Worm (Caenorhabditis elegans) whole organism, L4 larva: ENCODE results near the gene his-2.

Experiments used
- D1046.2 ChIP-seq: fragments of 200-800 bp; sonication (Bioruptor generic); IDR thresholded peaks from 2 replicates; pipeline ENCODE4 v1.3.6; 2022; ENCODE audit warnings: missing genetic modification characterization, missing compliant biosample characterization
- F37D6.2 ChIP-seq: sonication (generic microtip); optimal IDR thresholded peaks from 2 replicates; lab custom pipeline; 2016; ENCODE audit warnings: mild to moderate bottlenecking, missing genetic modification characterization, missing compliant biosample characterization
- F44E2.7 ChIP-seq: fragments of 200-800 bp; sonication (Bioruptor generic); IDR thresholded peaks from 2 replicates; pipeline ENCODE4 v2.1.2; 2022; ENCODE audit warnings: missing genetic modification characterization, missing compliant biosample characterization
- F49E8.2 ChIP-seq: sonication (generic microtip); optimal IDR thresholded peaks from 2 replicates; lab custom pipeline; 2016; ENCODE audit warnings: missing compliant biosample characterization, mild to moderate bottlenecking, missing genetic modification characterization, borderline replicate concordance
- T26A8.4 ChIP-seq: fragments of 200-800 bp; sonication (Bioruptor generic); IDR thresholded peaks from 2 replicates; pipeline ENCODE4 v1.3.6; 2022; ENCODE audit warnings: missing genetic modification characterization, missing compliant biosample characterization
- Y5F2A.4 ChIP-seq: fragments of 200-800 bp; sonication (Bioruptor generic); optimal IDR thresholded peaks from 2 replicates; lab custom pipeline; 2018; ENCODE audit warnings: mild to moderate bottlenecking, missing genetic modification characterization, missing compliant biosample characterization
- Y75B8A.6 ChIP-seq: fragments of 200-800 bp; sonication (Bioruptor generic); IDR thresholded peaks from 2 replicates; pipeline ENCODE4 v1.3.6; 2022; ENCODE audit warnings: missing genetic modification reagents, missing genetic modification characterization, missing compliant biosample characterization
- ZK337.2 ChIP-seq: fragments of 200-800 bp; sonication (Bioruptor generic); IDR thresholded peaks from 2 replicates; pipeline ENCODE4 v1.3.6; 2022; ENCODE audit warnings: missing genetic modification reagents, missing genetic modification characterization, missing compliant biosample characterization
- aha-1 ChIP-seq: fragments of 150-350 bp; peaks from one replicate; lab custom pipeline; 2014; ENCODE audit warnings: missing biosample characterization, missing genetic modification characterization
- arid-1 ChIP-seq: fragments of 200-800 bp; sonication (Bioruptor generic); conservative IDR thresholded peaks from 2 replicates; pipeline ENCODE4 v1.3.6; 2022; ENCODE audit warnings: missing genetic modification reagents, missing genetic modification characterization, missing compliant biosample characterization
- ceh-44 ChIP-seq: fragments of 200-800 bp; sonication (Bioruptor generic); IDR thresholded peaks from 2 replicates; pipeline ENCODE4 v1.3.6; 2022; ENCODE audit warnings: missing genetic modification reagents, missing genetic modification characterization, missing compliant biosample characterization
- ceh-62 ChIP-seq: sonication (generic microtip); optimal IDR thresholded peaks from 2 replicates; lab custom pipeline; 2017; ENCODE audit warnings: missing biosample characterization, missing genetic modification characterization
- ctbp-1 ChIP-seq: fragments of 200-800 bp; sonication (Bioruptor generic); IDR thresholded peaks from 2 replicates; pipeline ENCODE4 v1.3.6; 2022; ENCODE audit warnings: missing genetic modification reagents, missing genetic modification characterization, missing compliant biosample characterization
- daf-12 ChIP-seq: fragments of 150-350 bp; optimal IDR thresholded peaks from 2 replicates; lab custom pipeline; 2014; ENCODE audit warnings: missing biosample characterization, missing genetic modification reagents, missing genetic modification characterization
- daf-19 ChIP-seq: fragments of 200-800 bp; sonication (Bioruptor generic); conservative IDR thresholded peaks from 2 replicates; pipeline ENCODE4 v1.3.6; 2022; ENCODE audit warnings: missing genetic modification characterization, missing compliant biosample characterization
- dpl-1 ChIP-seq: fragments of 150-350 bp; optimal IDR thresholded peaks from 2 replicates; lab custom pipeline; 2014; ENCODE audit warnings: missing biosample characterization, missing genetic modification reagents, missing genetic modification characterization
- duxl-1 ChIP-seq: sonication (generic microtip); optimal IDR thresholded peaks from 2 replicates; lab custom pipeline; 2016; ENCODE audit warnings: mild to moderate bottlenecking, missing genetic modification characterization, moderate library complexity, missing compliant biosample characterization; ENCODE audit not compliant: poor library complexity
- fos-1 ChIP-seq: fragments of 150-350 bp; optimal IDR thresholded peaks from 2 replicates; lab custom pipeline; 2014; ENCODE audit warnings: missing biosample characterization, missing genetic modification characterization
- lin-15B ChIP-seq: fragments of 150-350 bp; sonication (generic microtip); optimal IDR thresholded peaks from 3 replicates; lab custom pipeline; 2014; ENCODE audit warnings: missing biosample characterization, missing genetic modification characterization
- madf-9 ChIP-seq: fragments of 200-800 bp; sonication (Bioruptor generic); conservative IDR thresholded peaks from 2 replicates; pipeline ENCODE4 v1.3.6; 2022; ENCODE audit warnings: missing genetic modification reagents, missing genetic modification characterization, missing compliant biosample characterization
- mep-1 ChIP-seq: fragments of 150-350 bp; sonication (generic microtip); optimal IDR thresholded peaks from 3 replicates; lab custom pipeline; 2014; ENCODE audit warnings: missing biosample characterization, missing genetic modification characterization
- mxl-3 ChIP-seq: fragments of 200-800 bp; sonication (Bioruptor generic); optimal IDR thresholded peaks from 2 replicates; lab custom pipeline; 2018; ENCODE audit warnings: mild to moderate bottlenecking, missing genetic modification characterization, missing compliant biosample characterization
- nhr-10 ChIP-seq: fragments of 150-350 bp; optimal IDR thresholded peaks from 2 replicates; lab custom pipeline; 2014; ENCODE audit warnings: missing biosample characterization, missing genetic modification characterization
- nhr-41 ChIP-seq: fragments of 200-800 bp; sonication (Bioruptor generic); IDR thresholded peaks from 2 replicates; pipeline ENCODE4 v1.3.6; 2022; ENCODE audit warnings: missing genetic modification reagents, missing genetic modification characterization, missing compliant biosample characterization
- nhr-48 ChIP-seq: sonication (generic microtip); optimal IDR thresholded peaks from 2 replicates; lab custom pipeline; 2016; ENCODE audit warnings: mild to moderate bottlenecking, missing genetic modification characterization, missing compliant biosample characterization
- nhr-77 ChIP-seq: fragments of 150-350 bp; optimal IDR thresholded peaks from 2 replicates; lab custom pipeline; 2014; ENCODE audit warnings: missing biosample characterization, missing genetic modification characterization
- pha-4 ChIP-seq, 2 experiments: fragments of 150-350 bp in 1 of 2; fragments of 200-800 bp in 1 of 2; sonication (Bioruptor generic) in 1 of 2; IDR thresholded peaks in 1 of 2; optimal IDR thresholded peaks in 1 of 2; 2 replicates each; pipeline versions ENCODE4 v1.3.6 to Lab custom; 2014 to 2022; ENCODE audit warnings: missing genetic modification characterization in 2 of 2, missing genetic modification reagents in 2 of 2, missing biosample characterization in 1 of 2, missing compliant biosample characterization in 1 of 2
- saeg-2 ChIP-seq: fragments of 200-800 bp; sonication (Bioruptor generic); IDR thresholded peaks from 2 replicates; pipeline ENCODE4 v1.3.6; 2022; ENCODE audit warnings: missing genetic modification reagents, missing genetic modification characterization, missing compliant biosample characterization
- sdz-12 ChIP-seq: fragments of 200-800 bp; sonication (Bioruptor generic); optimal IDR thresholded peaks from 2 replicates; lab custom pipeline; 2018; ENCODE audit warnings: mild to moderate bottlenecking, missing genetic modification characterization, missing compliant biosample characterization
- set-16 ChIP-seq: fragments of 200-800 bp; sonication (Bioruptor generic); IDR thresholded peaks from 2 replicates; pipeline ENCODE4 v1.3.6; 2022; ENCODE audit warnings: missing genetic modification reagents, missing genetic modification characterization, missing compliant biosample characterization
- snpc-1.2 ChIP-seq: fragments of 200-800 bp; sonication (Bioruptor generic); IDR thresholded peaks from 2 replicates; pipeline ENCODE4 v1.3.6; 2022; ENCODE audit warnings: missing genetic modification reagents, missing genetic modification characterization, missing compliant biosample characterization
- spr-3 ChIP-seq: fragments of 200-800 bp; sonication (Bioruptor generic); optimal IDR thresholded peaks from 2 replicates; lab custom pipeline; 2018; ENCODE audit warnings: mild to moderate bottlenecking, missing genetic modification characterization, missing compliant biosample characterization
- tra-1 ChIP-seq: fragments of 200-800 bp; sonication (Bioruptor generic); IDR thresholded peaks from 2 replicates; pipeline ENCODE4 v1.3.6; 2022; ENCODE audit warnings: missing genetic modification reagents, missing genetic modification characterization, missing compliant biosample characterization
- unc-62 ChIP-seq, 3 experiments: fragments of 150-350 bp in 1 of 3; sonication (generic microtip); optimal IDR thresholded peaks in 2 of 3; peaks in 1 of 3; 1 replicate in 1 of 3; 2 replicates in 2 of 3; lab custom pipeline; 2014 to 2017; ENCODE audit warnings: missing biosample characterization in 3 of 3, missing genetic modification characterization in 3 of 3, missing genetic modification reagents in 3 of 3, missing genotype in 1 of 3
- zag-1 ChIP-seq: fragments of 150-350 bp; optimal IDR thresholded peaks from 2 replicates; lab custom pipeline; 2014; ENCODE audit warnings: missing biosample characterization, missing genetic modification characterization
- zfp-2 ChIP-seq: sonication (generic microtip); optimal IDR thresholded peaks from 2 replicates; lab custom pipeline; 2016; ENCODE audit warnings: mild to moderate bottlenecking, missing genetic modification characterization, missing compliant biosample characterization
- zip-2 ChIP-seq: fragments of 150-350 bp; optimal IDR thresholded peaks from 2 replicates; lab custom pipeline; 2014; ENCODE audit warnings: missing biosample characterization, missing genetic modification characterization

his-2 gene

ce11 chrV:16033491-16033890 is 8.6 kb downstream of the his-2 start:
- TF ChIP-seq set-16 (GFP tag; lab: Robert Waterston, UW) (peak; percentile 54), snpc-1.2 (GFP tag; lab: Robert Waterston, UW) (no peak)
- TF ChIP-seq, all 104 proteins: peak for 1

DNA sequence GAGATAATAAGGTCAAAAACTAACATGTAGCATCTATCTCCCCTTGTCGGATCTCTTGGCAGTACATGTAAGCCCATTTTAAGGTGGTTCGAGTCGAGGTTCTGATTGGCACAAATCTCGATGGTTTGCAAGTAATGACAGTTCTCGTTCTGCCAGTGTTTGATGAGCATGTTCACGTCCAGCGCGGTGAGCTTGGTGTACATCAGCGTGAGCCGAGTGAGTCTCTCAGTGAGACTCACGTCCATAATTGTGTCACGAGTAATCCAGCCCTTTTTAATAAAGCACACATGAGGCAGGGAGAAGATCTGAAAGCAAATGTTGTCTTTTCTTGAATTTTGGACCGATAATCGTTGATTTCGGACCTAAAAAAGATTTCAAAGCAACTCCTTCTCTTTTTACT is 9.3 kb downstream of the his-2 start, which contains the start of gene T10C6.16:
Gene T10C6.16 (minus strand): TSS at position 245 of the 400 bp plus-strand sequence.
- TF ChIP-seq ZK337.2 = no peak
- TF ChIP-seq zag-1 (tag; lab: Kevin White, UChicago) = no peak
- peak; percentile 79 for TF ChIP-seq aha-1 (tag; lab: Kevin White, UChicago)
- peak in 1 of 2 experiments; percentile 97 for TF ChIP-seq unc-62 (GFP tag; optimal IDR thresholded peaks at IDR 0.05 in 1 of 2; lab: Kevin White, UChicago)
- TF ChIP-seq unc-62 (tag; optimal IDR thresholded peaks at IDR 0.05; lab: Kevin White, UChicago) = no peak
- no peak for TF ChIP-seq mep-1
- no peak for TF ChIP-seq fos-1
- TF ChIP-seq snpc-1.2 (GFP tag; lab: Robert Waterston, UW) = 0 out of 2 replicates have a peak, but pooled peaks have one; percentile 8

ce11 chrV:16031571-16031970 is 10.5 kb downstream of the his-2 start, which contains the start of gene T10C6.7:
T10C6.7 (minus strand) TSS chrV:16031713.
- TF ChIP-seq ZK337.2 (no peak), aha-1 (tag; lab: Kevin White, UChicago) (no peak), F37D6.2 (tag; lab: Kevin White, UChicago) (no peak), nhr-41 (GFP tag; lab: Robert Waterston, UW) (no peak), Y75B8A.6 (GFP tag; lab: Robert Waterston, UW) (no peak), tra-1 (GFP tag; lab: Robert Waterston, UW) (no peak), Y5F2A.4 (GFP tag; lab: Kevin White, UChicago) (no peak), daf-12 (tag; lab: Kevin White, UChicago) (no peak), nhr-77 (tag; lab: Kevin White, UChicago) (no peak), ceh-44 (GFP tag; lab: Robert Waterston, UW) (no peak), F44E2.7 (GFP tag; lab: Robert Waterston, UW) (no peak), saeg-2 (no peak), arid-1 (GFP tag; lab: Robert Waterston, UW) (no peak), duxl-1 (tag; lab: Kevin White, UChicago) (no peak), dpl-1 (GFP tag; lab: Kevin White, UChicago) (no peak), nhr-10 (tag; lab: Kevin White, UChicago) (no peak), mxl-3 (GFP tag; lab: Kevin White, UChicago) (no peak)

ce11 chrV:16029237-16029636 is 12.8 kb downstream of the his-2 start:
- no peak for TF ChIP-seq ceh-62 (tag; lab: Kevin White, UChicago)
- TF ChIP-seq zfp-2 (tag; lab: Kevin White, UChicago) = no peak
- TF ChIP-seq Y75B8A.6 (GFP tag; lab: Robert Waterston, UW) = no peak
- no peak for TF ChIP-seq T26A8.4 (GFP tag; lab: Robert Waterston, UW)
- TF ChIP-seq nhr-41 (GFP tag; lab: Robert Waterston, UW) = no peak
- no peak for TF ChIP-seq pha-4 (GFP tag; IDR thresholded peaks at IDR 0.05; lab: Robert Waterston, UW)
- no peak for TF ChIP-seq pha-4 (tag; optimal IDR thresholded peaks at IDR 0.05; lab: Kevin White, UChicago)
- no peak for TF ChIP-seq F49E8.2 (tag; lab: Kevin White, UChicago)
- no peak for TF ChIP-seq ctbp-1

- TF ChIP-seq set-16 (GFP tag; lab: Robert Waterston, UW) = peak; percentile 67
- TF ChIP-seq daf-12 (tag; lab: Kevin White, UChicago) = no peak
Observed at ce11 chrV:16024917-16025316, 17.2 kb downstream of the his-2 start.

DNA sequence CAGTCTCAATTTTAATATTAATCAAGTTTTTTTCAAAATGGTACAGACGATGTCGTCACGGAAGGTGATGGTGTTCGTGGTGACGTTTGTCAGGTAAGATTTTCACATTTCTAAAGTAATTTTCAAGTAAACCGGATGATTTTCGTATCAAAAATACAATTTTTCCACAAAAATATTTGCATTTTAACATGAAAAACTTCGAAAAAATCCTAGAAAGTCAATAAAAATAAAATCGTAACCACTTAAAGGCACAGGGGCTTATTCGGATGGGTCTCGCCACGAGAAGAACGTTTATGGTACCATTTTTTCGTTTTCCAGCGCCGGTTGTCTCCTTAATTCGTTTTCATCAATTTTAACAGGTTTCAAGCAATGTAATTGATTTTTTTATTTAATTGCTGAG is 17.8 kb downstream of the his-2 start, which contains the start of gene T10C6.6:
Gene T10C6.6 (plus strand): TSS at position 27 of the 400 bp plus-strand sequence.
- 0 out of 2 replicates have a peak, but pooled peaks have one; percentile 33 for TF ChIP-seq arid-1 (GFP tag; lab: Robert Waterston, UW)
- peak; percentile 36 for TF ChIP-seq F49E8.2 (tag; lab: Kevin White, UChicago)
- TF ChIP-seq F44E2.7 (GFP tag; lab: Robert Waterston, UW) = no peak
- TF ChIP-seq spr-3 = no peak
- TF ChIP-seq sdz-12 (GFP tag; lab: Kevin White, UChicago) = no peak
- TF ChIP-seq zip-2 (tag; lab: Kevin White, UChicago) = no peak
- TF ChIP-seq nhr-48 (tag; lab: Kevin White, UChicago) = no peak
- no peak for TF ChIP-seq madf-9 (GFP tag; lab: Robert Waterston, UW)
- no peak for TF ChIP-seq nhr-77 (tag; lab: Kevin White, UChicago)
- TF ChIP-seq snpc-1.2 (GFP tag; lab: Robert Waterston, UW) = no peak
- TF ChIP-seq daf-19 (GFP tag; lab: Robert Waterston, UW) = 0 out of 2 replicates have a peak, but pooled peaks have one; percentile 13
- TF ChIP-seq D1046.2 (GFP tag; lab: Robert Waterston, UW) = no peak
- TF ChIP-seq dpl-1 (GFP tag; lab: Kevin White, UChicago) = peak; percentile 8
- no peak for TF ChIP-seq lin-15B (tag; lab: Kevin White, UChicago)
